Fruit fly (Drosophila melanogaster): ENCODE data around the gene Rab3GAP1.

DNA sequence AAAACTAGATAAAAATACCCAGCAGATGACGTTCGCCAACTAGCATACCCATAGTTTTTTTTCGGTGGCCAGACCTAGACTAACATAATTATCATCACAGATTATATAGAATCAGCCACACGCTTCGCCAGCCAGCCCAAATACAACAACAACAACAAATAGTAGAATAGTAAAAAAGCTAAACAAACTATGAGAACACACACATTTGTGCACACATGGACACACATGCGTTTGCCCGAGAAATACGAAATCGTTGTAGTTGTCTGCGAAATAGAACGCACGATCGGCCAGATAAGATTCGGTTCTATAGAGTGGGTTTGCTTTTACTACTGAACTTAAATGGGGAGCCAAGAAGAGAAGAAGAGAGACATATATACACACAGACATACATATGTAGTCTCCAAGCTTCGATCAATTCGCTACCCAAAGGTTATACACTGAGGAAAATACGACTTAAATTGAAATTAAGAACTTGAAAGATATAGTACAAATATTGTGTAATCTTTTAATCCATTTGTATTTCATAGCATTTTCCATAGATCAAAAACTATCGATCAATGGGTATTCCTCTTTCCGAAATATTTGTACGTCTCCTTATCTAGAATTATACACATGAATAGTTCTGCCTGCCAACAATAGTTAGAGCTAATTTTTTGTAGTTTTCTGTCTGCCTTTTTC lies 17.0 kb upstream of the Rab3GAP1 start:
- TF ChIP-seq CG10669 (GFP tag; optimal IDR thresholded peaks at IDR 0.05) (no peak), salr (GFP tag; optimal IDR thresholded peaks at IDR 0.05) (no peak), Ets96B (tag; optimal IDR thresholded peaks at IDR 0.05) (no peak), CG6854 (GFP tag; optimal IDR thresholded peaks at IDR 0.05) (no peak), CG34406 (GFP tag; optimal IDR thresholded peaks at IDR 0.05) (no peak)

Measured in whole organism, prepupa.